Fruit fly (Drosophila melanogaster) Kc167 (cell line): Measurements from ENCODE around the gene CG12951.

ENCODE experiments used
- Myc ChIP-seq: fragments of >200 bp; optimal IDR thresholded peaks from 2 replicates; lab custom pipeline; 2017; ENCODE audit warnings: missing external identifiers
- h ChIP-seq: fragments of >200 bp; optimal IDR thresholded peaks from 3 replicates; lab custom pipeline; 2018; ENCODE audit warnings: missing external identifiers
- psq ChIP-seq: fragments of >200 bp; optimal IDR thresholded peaks from 2 replicates; lab custom pipeline; 2017; ENCODE audit warnings: missing external identifiers
- ttk ChIP-seq: sonication (Bioruptor generic); optimal IDR thresholded peaks from 2 replicates; lab custom pipeline; 2017; ENCODE audit warnings: missing external identifiers

DNA sequence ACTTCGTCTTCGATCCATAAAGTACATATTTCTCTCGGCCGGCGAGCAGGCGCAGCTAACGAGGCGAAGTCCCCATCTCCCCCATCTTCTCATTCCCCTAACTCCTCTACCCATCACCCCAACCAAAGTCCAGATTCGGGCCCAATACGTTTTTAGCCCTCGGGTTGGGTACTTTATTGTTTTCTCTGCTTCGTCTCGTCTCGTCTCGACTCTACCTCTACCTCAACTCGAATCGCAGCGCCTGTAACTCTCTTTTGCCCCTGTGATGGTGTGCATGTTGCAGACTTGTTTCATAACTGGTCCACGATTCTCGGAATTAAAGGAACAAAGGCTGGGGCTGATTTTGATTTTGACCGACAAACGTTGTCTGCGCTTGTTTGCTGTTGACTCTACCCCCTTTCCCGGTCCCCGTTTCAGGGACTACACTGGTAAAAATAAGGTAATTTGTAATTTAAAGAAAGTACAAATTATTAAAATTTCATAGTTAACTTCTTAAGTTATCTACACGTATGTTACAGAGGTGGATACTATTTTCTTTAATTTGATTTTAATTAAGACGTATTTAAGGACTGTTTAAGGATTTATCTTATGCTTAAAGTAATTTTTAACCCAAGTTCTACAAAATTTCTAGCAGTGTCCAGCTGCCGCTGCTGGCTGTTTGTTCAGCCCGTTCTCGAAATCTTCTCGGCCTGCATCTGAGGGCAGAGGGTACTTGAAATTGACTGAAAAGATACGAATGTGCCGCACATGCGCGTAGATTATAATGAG is 48.7 kb upstream of the CG12951 start:
- TF ChIP-seq h (lab: Kevin White, UChicago) (no peak), Myc (lab: Kevin White, UChicago) (no peak), ttk (lab: Kevin White, UChicago) (no peak), psq (lab: Kevin White, UChicago) (no peak)
